Worm (Caenorhabditis elegans): ENCODE measurements around the gene ugt-53.

The ugt-53 gene

DNA sequence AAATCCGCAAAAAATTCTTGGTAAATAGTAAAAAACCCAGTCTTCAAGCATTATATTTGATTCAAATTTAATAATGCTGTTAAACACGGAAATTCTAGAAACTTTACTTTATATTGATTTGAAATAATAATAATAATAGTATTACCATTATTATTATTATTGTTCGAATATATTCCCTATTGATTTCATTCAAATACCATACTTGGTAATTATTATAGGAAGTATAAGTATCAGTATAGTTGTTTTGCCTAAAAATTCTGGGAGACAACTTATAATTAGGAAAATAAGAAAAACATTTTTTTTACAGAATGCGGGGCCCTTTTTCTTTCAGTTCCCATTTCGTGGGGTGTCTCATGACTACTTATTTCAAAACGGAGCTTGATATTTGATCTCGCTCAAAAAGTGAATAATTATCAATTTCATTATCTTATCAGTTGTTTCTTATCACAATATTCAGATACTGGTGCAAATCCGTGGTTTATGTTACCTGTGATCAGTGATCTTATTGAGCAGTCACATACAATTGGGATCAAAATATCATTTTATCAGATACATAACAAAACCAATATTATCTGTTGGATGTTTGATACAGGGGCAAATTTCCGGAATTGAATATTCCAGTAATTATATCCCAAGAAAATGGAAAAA is 729 bp upstream of the ugt-53 start, which contains the start of gene srj-49:
srj-49 (minus strand) TSS at position 51 of the 648 bp plus-strand sequence.
- no peak for TF ChIP-seq unc-62 (GFP tag; optimal IDR thresholded peaks at IDR 0.05)

DNA sequence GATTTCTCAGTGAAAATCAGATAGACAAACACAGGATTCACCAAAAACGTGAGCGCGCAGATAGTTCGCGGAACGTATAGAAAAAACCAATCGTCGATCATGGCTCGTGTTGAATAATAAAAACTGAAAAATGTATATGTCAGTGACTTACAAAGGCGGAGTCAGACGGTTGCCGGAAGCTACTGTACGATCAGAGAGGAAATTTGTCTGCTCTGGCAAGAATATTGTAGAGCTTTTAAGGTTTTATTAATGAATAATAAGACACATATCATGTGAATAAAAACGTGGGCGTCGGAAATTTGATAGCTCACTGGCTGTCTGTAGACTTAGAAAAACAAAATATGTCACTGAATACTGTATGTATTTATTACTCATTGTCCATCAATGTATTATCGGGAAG is 6.3 kb downstream of the ugt-53 start, which contains the start of gene srj-57:
srj-57 (minus strand) TSS at position 101 of the 400 bp plus-strand sequence.
- no peak for TF ChIP-seq unc-62 (GFP tag; optimal IDR thresholded peaks at IDR 0.05)

DNA sequence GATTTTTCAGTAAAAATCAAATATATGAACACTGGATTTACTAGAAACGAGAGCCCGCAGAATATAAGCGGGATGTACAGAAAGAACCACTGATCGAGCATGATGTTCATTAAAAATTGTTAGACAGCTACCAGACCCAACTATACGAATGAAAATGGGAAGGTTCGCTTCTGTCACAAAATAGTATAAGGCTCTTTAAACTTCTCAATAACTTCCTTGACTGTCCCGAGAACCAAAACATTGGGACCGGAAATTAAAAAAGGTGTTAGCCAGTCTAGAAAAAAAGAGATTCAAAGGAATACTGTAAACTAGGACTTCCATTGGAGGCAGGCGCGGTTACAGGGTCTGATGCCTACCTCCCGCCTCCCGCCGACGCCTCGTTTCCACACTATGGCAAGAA is 8.7 kb downstream of the ugt-53 start, which contains the start of gene srj-55:
srj-55 (minus strand) TSS at position 101 of the 400 bp plus-strand sequence.
- no peak for TF ChIP-seq unc-62 (GFP tag; optimal IDR thresholded peaks at IDR 0.05)

DNA sequence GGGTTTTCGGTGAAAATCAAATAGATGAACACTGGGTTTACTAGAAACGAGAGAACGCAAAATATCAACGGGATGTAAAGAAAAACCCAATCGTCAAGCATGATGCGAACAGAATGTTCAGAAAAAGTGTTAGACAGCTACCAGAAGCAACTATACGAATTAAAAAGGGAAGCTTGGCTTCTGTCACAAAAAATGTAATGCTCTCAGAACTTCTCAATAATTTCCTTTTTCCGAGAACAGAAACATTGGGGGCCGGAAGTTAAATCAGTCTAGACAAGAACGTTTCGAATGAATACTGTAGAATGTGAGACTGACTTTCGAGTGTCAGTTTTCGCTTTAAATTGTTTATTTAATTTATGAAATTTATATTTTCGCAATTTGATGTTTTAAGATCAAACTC is 10.6 kb downstream of the ugt-53 start, which contains the start of gene srj-54:
srj-54 (minus strand) TSS at position 101 of the 400 bp plus-strand sequence.
- TF ChIP-seq unc-62 (GFP tag; optimal IDR thresholded peaks at IDR 0.05), result no peak

DNA sequence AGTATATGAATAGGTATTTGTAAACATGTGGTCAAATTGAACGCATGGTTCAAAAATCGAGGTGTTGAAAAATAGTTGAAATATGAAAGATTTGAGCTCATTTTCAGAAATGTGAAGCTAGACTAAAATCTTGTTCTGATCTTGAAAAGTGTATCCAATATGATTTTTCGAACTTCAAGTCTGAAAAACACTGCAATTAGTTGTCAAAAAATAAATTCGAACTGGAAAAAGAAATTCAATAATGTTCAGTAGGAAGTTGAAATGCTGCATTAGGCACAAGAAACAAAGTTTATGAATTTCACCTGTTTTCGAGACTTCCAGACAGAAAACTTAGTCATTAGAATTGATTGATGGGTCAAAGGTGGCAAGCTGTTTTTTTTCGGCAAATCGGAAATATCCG is 12.4 kb downstream of the ugt-53 start, which contains the start of gene srh-270:
srh-270 (minus strand) TSS at position 101 of the 400 bp plus-strand sequence.
- no peak for TF ChIP-seq unc-62 (GFP tag; optimal IDR thresholded peaks at IDR 0.05)

DNA sequence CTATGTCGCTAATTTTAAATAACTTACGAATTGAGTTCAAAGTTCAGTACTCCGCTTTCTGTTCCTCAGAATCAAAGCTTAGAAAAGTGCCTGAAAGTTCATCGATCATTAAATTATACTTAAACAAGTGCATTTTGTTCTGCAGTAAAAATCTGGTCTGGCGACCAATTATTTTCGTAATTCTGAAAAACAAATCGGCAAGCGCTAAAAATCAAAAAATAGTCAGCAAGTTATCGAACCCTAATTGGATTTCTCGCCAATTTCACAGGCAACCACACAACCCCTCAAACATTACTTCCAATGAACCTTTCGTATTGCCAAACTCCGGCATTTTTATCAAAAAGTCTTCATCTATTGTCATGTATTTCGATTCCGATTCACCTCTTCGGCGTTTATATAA is 13.9 kb downstream of the ugt-53 start, which contains the start of gene srh-272:
srh-272 (plus strand) TSS at position 301 of the 400 bp plus-strand sequence.
- TF ChIP-seq unc-62 (GFP tag; optimal IDR thresholded peaks at IDR 0.05), result no peak

DNA sequence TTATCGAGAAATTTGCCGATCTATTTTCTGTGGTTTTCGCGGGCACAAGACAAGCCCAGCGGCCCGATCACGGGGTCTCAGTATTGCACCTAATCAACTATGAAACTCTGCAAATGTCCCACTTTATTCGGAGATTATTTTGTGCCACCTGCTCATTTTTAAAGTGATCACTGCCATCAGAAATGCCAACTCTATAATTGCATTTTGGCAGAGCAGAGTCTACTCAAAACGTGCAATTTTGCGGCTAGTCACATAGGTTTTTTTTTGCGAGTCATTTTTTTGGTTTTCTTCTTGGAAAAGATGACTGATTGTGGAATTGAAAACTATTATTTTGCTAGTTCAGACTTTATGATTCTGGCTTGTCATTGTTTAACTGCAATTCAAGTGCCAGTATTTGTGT is 15.8 kb downstream of the ugt-53 start, which contains the start of gene srh-240:
srh-240 (plus strand) TSS at position 301 of the 400 bp plus-strand sequence.
- no peak for TF ChIP-seq unc-62 (GFP tag; optimal IDR thresholded peaks at IDR 0.05)

DNA sequence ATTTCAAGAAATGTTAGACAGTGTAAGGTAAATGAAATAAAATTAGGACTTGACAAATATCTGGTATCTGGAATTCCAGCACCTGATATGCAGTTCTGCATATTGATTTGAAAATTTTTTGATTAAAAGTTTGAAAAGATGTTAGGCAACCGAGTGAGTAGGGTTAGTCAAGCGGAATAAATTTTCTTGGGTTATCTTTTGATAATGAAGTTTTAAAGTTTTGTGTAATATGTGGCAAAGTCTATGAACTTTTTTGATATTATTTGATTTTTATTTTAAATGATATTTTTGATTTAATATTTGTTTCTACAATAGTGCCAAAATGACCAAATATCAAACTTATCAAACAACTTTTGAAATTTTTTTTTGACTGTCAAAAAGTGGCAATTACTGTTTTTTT is 20.4 kb downstream of the ugt-53 start, which contains the start of gene srh-241:
srh-241 (minus strand) TSS at position 101 of the 400 bp plus-strand sequence.
- no peak for TF ChIP-seq unc-62 (GFP tag; optimal IDR thresholded peaks at IDR 0.05)

DNA sequence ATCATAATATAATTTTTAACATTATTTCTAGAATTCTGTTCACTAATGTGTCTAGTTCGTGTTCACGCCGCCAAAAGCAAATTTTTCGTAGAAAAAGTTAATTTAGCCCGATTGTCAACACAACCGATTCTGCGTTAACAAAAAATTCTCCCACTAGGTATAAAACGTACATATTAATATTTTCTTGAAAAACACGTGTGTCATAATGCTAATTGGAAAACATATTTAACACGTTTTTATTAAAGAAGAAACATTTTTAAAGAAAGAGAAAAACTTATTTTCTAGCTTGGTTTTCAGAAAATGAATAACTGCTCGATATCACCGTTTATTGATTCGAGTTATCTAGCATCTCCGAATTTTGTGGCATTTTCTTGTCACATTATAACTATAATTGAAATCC is 21.0 kb downstream of the ugt-53 start, which contains the start of gene srh-243:
srh-243 (plus strand) TSS at position 301 of the 400 bp plus-strand sequence.
- no peak for TF ChIP-seq unc-62 (GFP tag; optimal IDR thresholded peaks at IDR 0.05)

DNA sequence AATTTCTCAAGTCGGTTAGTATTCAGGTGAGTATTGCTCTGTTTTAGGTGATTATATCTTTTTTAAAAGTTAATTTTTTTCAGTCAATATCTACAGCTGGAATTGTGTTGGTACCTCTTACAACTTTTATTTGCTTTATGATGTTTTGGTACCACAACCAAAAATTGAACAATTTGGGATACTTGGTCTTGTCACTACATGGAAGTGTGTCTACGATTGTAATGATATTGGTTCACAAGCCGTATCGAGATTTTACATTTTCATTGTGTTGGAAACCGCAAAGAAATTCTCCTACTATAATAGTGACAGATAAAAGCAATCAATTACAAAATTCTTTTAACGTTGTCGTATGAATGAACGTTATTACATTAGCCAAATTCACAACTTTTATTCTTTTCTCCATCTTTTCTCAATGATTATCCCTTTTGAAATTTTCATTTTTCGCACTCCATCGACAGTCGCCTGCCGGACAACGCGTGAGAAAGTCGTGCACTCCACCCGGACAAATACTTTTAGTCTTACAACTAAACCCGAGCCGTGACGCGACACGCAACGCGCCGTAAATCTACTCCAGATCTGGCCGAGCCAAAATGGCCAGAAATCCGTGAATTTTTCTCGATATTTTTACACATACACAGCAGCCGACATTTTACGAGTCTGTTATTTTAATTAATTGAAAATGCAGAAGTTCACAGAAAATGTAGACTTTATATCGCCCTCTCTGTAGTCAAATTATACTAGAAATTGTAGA is 22.8 kb downstream of the ugt-53 start:
- TF ChIP-seq unc-62 (GFP tag; optimal IDR thresholded peaks at IDR 0.05), result no peak

DNA sequence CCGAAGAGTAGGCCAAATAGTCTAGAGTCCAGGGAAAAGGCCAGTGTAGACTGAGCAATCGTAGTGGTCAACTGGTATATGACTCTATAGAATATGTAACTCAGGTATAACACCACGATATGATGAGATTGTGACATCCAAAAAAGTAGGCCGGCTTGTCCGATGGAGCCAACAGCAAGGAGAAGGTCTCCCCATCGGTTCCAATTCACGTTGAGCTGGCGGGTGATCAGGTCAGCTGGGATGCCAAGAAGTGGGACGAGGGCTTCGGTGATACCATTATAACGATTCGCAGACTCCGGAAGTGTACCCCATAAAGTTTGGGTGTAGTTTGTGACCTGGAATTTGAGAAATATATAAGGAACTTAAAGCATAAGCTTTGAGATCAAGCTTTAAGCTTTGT is 23.8 kb downstream of the ugt-53 start:
- TF ChIP-seq unc-62 (GFP tag; optimal IDR thresholded peaks at IDR 0.05), result no peak

DNA sequence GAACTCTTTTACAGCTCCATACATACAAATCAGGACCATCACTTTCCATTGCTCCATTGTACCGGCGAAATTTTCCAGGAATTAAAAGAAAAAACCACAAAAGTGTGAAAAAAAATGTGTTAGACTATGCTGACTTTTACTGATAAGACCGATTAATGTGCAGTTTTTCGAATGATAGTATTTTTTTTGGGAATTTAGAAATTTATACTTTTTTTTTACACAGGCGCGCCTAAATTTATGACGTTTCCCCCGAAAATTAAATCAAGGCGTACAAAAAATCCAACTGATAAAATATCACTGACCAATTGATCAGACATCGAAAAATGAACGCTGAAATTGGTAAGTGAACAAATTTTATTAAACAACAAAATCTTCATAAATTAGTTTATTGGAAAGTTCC is 26.3 kb downstream of the ugt-53 start, which contains the start of gene folt-2:
folt-2 (minus strand) TSS at position 179 of the 400 bp plus-strand sequence.
- TF ChIP-seq unc-62 (GFP tag; optimal IDR thresholded peaks at IDR 0.05), result no peak

DNA sequence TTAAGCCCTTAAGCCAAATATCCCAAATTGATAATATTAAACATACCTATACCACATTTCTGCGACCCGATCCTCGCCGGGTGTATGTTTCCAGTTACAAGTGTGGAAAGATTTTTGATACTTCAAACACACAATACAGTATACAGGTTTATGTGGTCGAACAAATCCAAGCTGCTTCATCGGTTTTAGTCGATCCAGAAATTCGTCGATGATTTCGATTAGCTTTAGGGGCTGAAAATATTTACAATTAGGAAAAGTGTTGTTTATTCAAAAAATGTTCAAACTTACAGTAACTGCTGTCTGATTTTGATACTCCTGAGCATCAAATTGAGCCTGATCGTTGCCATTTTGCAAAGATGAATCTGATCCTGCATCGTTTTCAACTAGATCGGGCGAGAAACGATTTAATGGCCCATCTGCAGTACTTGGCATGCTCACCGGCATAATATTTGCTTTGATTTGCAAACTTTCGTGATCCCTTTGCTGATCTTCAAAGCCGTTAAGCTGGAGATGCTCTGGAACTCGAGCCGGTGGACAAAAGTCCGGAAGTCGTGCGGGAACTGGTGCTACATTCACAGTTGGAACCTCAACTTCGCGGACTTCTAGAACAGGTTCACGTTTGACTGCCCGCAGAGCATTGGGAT is 27.2 kb downstream of the ugt-53 start:
- TF ChIP-seq unc-62 (GFP tag; optimal IDR thresholded peaks at IDR 0.05), result no peak

DNA sequence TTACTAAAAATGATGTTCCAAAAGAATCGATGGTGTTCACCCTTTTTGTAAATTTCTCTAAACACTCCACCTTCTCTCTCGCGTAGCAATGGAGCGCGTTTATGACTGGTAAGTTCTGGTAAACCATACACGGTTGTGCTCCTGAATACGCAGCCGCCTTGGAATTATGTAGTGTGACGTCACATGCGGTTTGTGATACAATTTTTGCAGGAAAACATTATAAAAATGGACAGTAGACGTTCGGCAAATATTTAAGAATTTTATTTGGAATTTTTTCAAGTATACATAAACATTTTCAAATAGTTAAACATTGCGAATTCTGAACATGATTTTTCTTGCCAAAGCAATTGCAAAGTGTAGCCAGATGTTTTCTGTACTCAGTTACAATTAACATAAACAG is 28.4 kb downstream of the ugt-53 start, which contains the start of gene F37B4.10:
F37B4.10 (minus strand) TSS at position 101 of the 400 bp plus-strand sequence.
- no peak for TF ChIP-seq unc-62 (GFP tag; optimal IDR thresholded peaks at IDR 0.05)

DNA sequence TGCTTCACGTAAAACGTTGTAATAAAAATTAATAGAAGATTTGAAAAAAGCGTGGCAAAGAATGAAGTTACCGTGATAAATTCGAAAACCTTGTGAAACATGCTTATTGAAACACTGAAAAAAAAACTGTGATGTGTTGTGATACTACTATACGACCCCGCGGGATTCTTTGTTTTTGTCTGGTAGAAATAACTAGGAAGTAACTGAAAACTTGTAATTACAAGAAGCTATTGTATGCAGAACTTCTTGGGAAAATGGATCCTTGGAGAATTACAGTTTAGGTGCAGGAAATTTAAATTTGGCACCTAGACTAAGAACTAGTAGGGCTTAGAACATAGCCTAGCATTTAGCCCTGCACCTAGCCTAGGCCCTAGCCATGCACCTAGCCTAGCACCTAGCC is 30.7 kb downstream of the ugt-53 start, which contains the start of gene str-39:
str-39 (minus strand) TSS at position 101 of the 400 bp plus-strand sequence.
- no peak for TF ChIP-seq unc-62 (GFP tag; optimal IDR thresholded peaks at IDR 0.05)

DNA sequence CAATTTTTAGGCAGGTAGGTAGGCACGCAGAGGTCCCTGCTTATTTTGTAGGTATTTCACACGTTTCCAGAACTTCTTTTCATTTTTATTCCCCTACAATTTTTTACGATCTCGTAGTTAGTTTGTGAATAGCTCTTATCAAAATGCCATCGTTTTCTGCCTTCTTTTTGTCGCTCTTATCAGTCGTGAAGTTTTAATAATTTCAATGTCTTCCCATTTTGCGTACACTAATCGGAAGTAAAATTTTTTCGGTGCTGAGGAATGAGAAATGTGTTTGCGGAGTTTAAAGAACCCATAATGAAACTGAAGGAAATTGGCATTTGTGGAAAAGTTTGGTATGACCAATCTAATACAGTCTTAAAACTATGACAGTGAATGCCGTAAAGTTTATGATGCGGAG is 31.2 kb downstream of the ugt-53 start:
- TF ChIP-seq unc-62 (GFP tag; optimal IDR thresholded peaks at IDR 0.05), result no peak
